Worm (Caenorhabditis elegans): Measurements from ENCODE around the gene bkip-1.

- no peak for TF ChIP-seq ceh-45 (GFP tag; IDR thresholded peaks at IDR 0.05)
- TF ChIP-seq gmeb-2 (tag; optimal IDR thresholded peaks at IDR 0.05): no peak
- TF ChIP-seq ceh-9 (tag; optimal IDR thresholded peaks at IDR 0.05): no peak
- no peak for TF ChIP-seq fkh-10 (GFP tag; optimal IDR thresholded peaks at IDR 0.05)
- no peak for TF ChIP-seq pqm-1 (tag; optimal IDR thresholded peaks at IDR 0.05)
- TF ChIP-seq pros-1 (tag; optimal IDR thresholded peaks at IDR 0.05): no peak
- TF ChIP-seq hlh-13 (GFP tag; optimal IDR thresholded peaks at IDR 0.05): no peak
Observed at ce11 chrII:14136302-14136701, 35.2 kb downstream of the bkip-1 start.
